Worm (Caenorhabditis elegans) whole organism, L3 larva: ENCODE measurements around the gene K04E7.1.

Experiments
- ZK546.5 ChIP-seq: sonication (generic microtip); optimal IDR thresholded peaks from 2 replicates; lab custom pipeline; 2017; ENCODE audit warnings: missing biosample characterization, missing genetic modification characterization
- ama-1 ChIP-seq: fragments of 150-350 bp; optimal IDR thresholded peaks from 2 replicates; lab custom pipeline; 2018
- ceh-82 ChIP-seq: fragments of 150-350 bp; optimal IDR thresholded peaks from 2 replicates; lab custom pipeline; 2014; ENCODE audit warnings: missing biosample characterization, missing genetic modification characterization
- elt-3 ChIP-seq, 3 experiments: fragments of 150-350 bp in 1 of 3; sonication (generic microtip) in 2 of 3; optimal IDR thresholded peaks; 2 replicates in 2 of 3; 4 replicates in 1 of 3; lab custom pipeline; 2014 to 2017; ENCODE audit warnings: missing biosample characterization in 3 of 3, missing genetic modification characterization in 3 of 3
- fkh-10 ChIP-seq: sonication (generic microtip); optimal IDR thresholded peaks from 2 replicates; lab custom pipeline; 2017; ENCODE audit warnings: missing biosample characterization, missing genetic modification reagents, missing genetic modification characterization
- fos-1 ChIP-seq: fragments of 150-350 bp; optimal IDR thresholded peaks from 2 replicates; lab custom pipeline; 2014; ENCODE audit warnings: missing biosample characterization, missing genetic modification characterization
- lin-39 ChIP-seq: fragments of 150-350 bp; optimal IDR thresholded peaks from 2 replicates; lab custom pipeline; 2018; ENCODE audit warnings: missing biosample characterization, missing genetic modification reagents, missing genetic modification characterization
- mdl-1 ChIP-seq: fragments of 150-350 bp; optimal IDR thresholded peaks from 2 replicates; lab custom pipeline; 2014; ENCODE audit warnings: missing biosample characterization, missing genetic modification characterization
- nhr-28 ChIP-seq: fragments of 150-350 bp; optimal IDR thresholded peaks from 2 replicates; lab custom pipeline; 2014; ENCODE audit warnings: missing biosample characterization, missing genetic modification characterization
- nhr-76 ChIP-seq: fragments of 150-350 bp; sonication (generic microtip); optimal IDR thresholded peaks from 5 replicates; lab custom pipeline; 2014; ENCODE audit warnings: missing biosample characterization, missing genetic modification characterization
- ztf-11 ChIP-seq: fragments of 150-350 bp; optimal IDR thresholded peaks from 2 replicates; lab custom pipeline; 2014; ENCODE audit warnings: missing biosample characterization, missing genetic modification characterization

- TF ChIP-seq nhr-76 (tag; lab: Kevin White, UChicago) (no peak), lin-39 (no peak), mdl-1 (no peak), nhr-28 (tag; lab: Kevin White, UChicago) (no peak), ztf-11 (no peak), fos-1 (no peak), ZK546.5 (no peak), ceh-82 (tag; lab: Kevin White, UChicago) (no peak), elt-3 (tag; optimal IDR thresholded peaks at IDR 0.05; lab: Kevin White, UChicago) (no peak), fkh-10 (GFP tag; lab: Kevin White, UChicago) (no peak), ama-1 (lab: Kevin White, UChicago) (no peak)
These were observed 34.7 kb upstream of the K04E7.1 start for ce11 chrX:6427147-6427546.
